Fruit fly (Drosophila melanogaster) whole organism, embryonic: ENCODE measurements around the gene Srp19.

Source experiments
- ATbp ChIP-seq: fragments of 200-800 bp; sonication (Bioruptor generic); optimal IDR thresholded peaks from 2 replicates; lab custom pipeline; 2017; ENCODE audit warnings: missing biosample characterization, mild to moderate bottlenecking, missing genetic modification characterization, missing genetic modification reagents
- CG11247 ChIP-seq: fragments of 200-800 bp; sonication (Bioruptor generic); IDR thresholded peaks from 2 replicates; pipeline ENCODE4 v1.3.6; 2022; ENCODE audit warnings: missing biosample characterization, missing genetic modification characterization
- CG11398 ChIP-seq: fragments of 200-800 bp; sonication (Bioruptor generic); optimal IDR thresholded peaks from 2 replicates; lab custom pipeline; 2016; ENCODE audit warnings: missing biosample characterization, missing genetic modification characterization
- CG12155 ChIP-seq: fragments of 200-800 bp; sonication (Bioruptor generic); optimal IDR thresholded peaks from 3 replicates; lab custom pipeline; 2016; ENCODE audit warnings: missing biosample characterization, missing genetic modification characterization
- CG12299 ChIP-seq: fragments of 200-800 bp; sonication (Bioruptor generic); optimal IDR thresholded peaks from 2 replicates; lab custom pipeline; 2018; ENCODE audit warnings: missing biosample characterization, mild to moderate bottlenecking, missing genetic modification characterization
- CG14710 ChIP-seq: fragments of 200-800 bp; sonication (Bioruptor generic); optimal IDR thresholded peaks from 3 replicates; lab custom pipeline; 2019; ENCODE audit warnings: missing biosample characterization, mild to moderate bottlenecking, missing genetic modification characterization, moderate library complexity
- CG1529 ChIP-seq: fragments of 200-800 bp; sonication (Bioruptor generic); optimal IDR thresholded peaks from 3 replicates; lab custom pipeline; 2018; ENCODE audit warnings: missing biosample characterization, missing genetic modification characterization
- CG15514 ChIP-seq: fragments of 200-800 bp; sonication (Bioruptor generic); optimal IDR thresholded peaks from 3 replicates; lab custom pipeline; 2017; ENCODE audit warnings: missing biosample characterization, missing genetic modification characterization, mild to moderate bottlenecking, moderate library complexity, missing genetic modification reagents
- CG17385 ChIP-seq: fragments of 200-800 bp; sonication (Bioruptor generic); optimal IDR thresholded peaks from 3 replicates; lab custom pipeline; 2018; ENCODE audit warnings: missing biosample characterization, mild to moderate bottlenecking, missing genetic modification characterization
- CG18476 ChIP-seq: fragments of 200-800 bp; sonication (Bioruptor generic); optimal IDR thresholded peaks from 2 replicates; lab custom pipeline; 2016; ENCODE audit warnings: missing biosample characterization, mild to moderate bottlenecking, missing genetic modification characterization
- CG18599 ChIP-seq: fragments of 200-800 bp; sonication (Bioruptor generic); optimal IDR thresholded peaks from 3 replicates; lab custom pipeline; 2017; ENCODE audit warnings: missing biosample characterization, missing genetic modification characterization, mild to moderate bottlenecking, moderate library complexity, missing genetic modification reagents
- CG30020 ChIP-seq: fragments of 200-800 bp; optimal IDR thresholded peaks from 2 replicates; lab custom pipeline; 2019; ENCODE audit warnings: missing biosample characterization, mild to moderate bottlenecking, missing genetic modification characterization, moderate library complexity
- CG31441 ChIP-seq: fragments of 200-800 bp; sonication (Bioruptor generic); IDR thresholded peaks from 2 replicates; pipeline ENCODE4 v1.3.6; 2022; ENCODE audit warnings: missing biosample characterization, missing genetic modification characterization
- CG3995 ChIP-seq: fragments of 200-800 bp; sonication (Bioruptor generic); optimal IDR thresholded peaks from 3 replicates; lab custom pipeline; 2016; ENCODE audit warnings: missing biosample characterization, missing genetic modification characterization
- CG6689 ChIP-seq: fragments of 200-800 bp; sonication (Bioruptor generic); IDR thresholded peaks from 2 replicates; pipeline ENCODE4 v1.3.6; 2022; ENCODE audit warnings: missing biosample characterization, missing genetic modification characterization
- CG6791 ChIP-seq: fragments of 200-800 bp; sonication (Bioruptor generic); IDR thresholded peaks from 3 replicates; pipeline ENCODE4 v1.3.6; 2022; ENCODE audit warnings: missing biosample characterization, missing genetic modification characterization; ENCODE audit not compliant: partially characterized antibody
- CG6813 ChIP-seq: fragments of 200-800 bp; sonication (Bioruptor generic); optimal IDR thresholded peaks from 2 replicates; lab custom pipeline; 2017; ENCODE audit warnings: missing biosample characterization, missing genetic modification characterization, mild to moderate bottlenecking, moderate library complexity, missing genetic modification reagents
- CG8478 ChIP-seq: fragments of >200 bp; optimal IDR thresholded peaks from 2 replicates; lab custom pipeline; 2018
- Camta ChIP-seq: fragments of 200-800 bp; sonication (Bioruptor generic); optimal IDR thresholded peaks from 2 replicates; lab custom pipeline; 2016; ENCODE audit warnings: missing biosample characterization, missing genetic modification characterization
- D19B ChIP-seq: fragments of 200-800 bp; sonication (Bioruptor generic); optimal IDR thresholded peaks from 2 replicates; lab custom pipeline; 2017; ENCODE audit warnings: missing biosample characterization, mild to moderate bottlenecking, missing genetic modification characterization
- Doc2 ChIP-seq: fragments of 200-800 bp; sonication (Bioruptor generic); IDR thresholded peaks from 2 replicates; pipeline ENCODE4 v1.3.6; 2022; ENCODE audit warnings: missing biosample characterization, missing genetic modification characterization
- Hmx ChIP-seq: fragments of 200-800 bp; sonication (Bioruptor generic); optimal IDR thresholded peaks from 2 replicates; lab custom pipeline; 2016; ENCODE audit warnings: missing biosample characterization, missing genetic modification characterization
- Med ChIP-seq: fragments of 200-800 bp; sonication (Bioruptor generic); peaks from one replicate; lab custom pipeline; 2016; ENCODE audit warnings: missing biosample characterization, missing genetic modification characterization, mild to moderate bottlenecking, inconsistent platforms, moderate library complexity
- Myb ChIP-seq: fragments of 200-800 bp; sonication (Bioruptor generic); optimal IDR thresholded peaks from 2 replicates; lab custom pipeline; 2016; ENCODE audit warnings: missing biosample characterization, missing genetic modification characterization
- Nf-YC ChIP-seq: fragments of 200-800 bp; optimal IDR thresholded peaks from 3 replicates; lab custom pipeline; 2019; ENCODE audit warnings: missing biosample characterization, mild to moderate bottlenecking, missing genetic modification characterization, moderate library complexity
- Rx ChIP-seq: fragments of 200-800 bp; sonication (Bioruptor generic); IDR thresholded peaks from 2 replicates; pipeline ENCODE4 v1.3.6; 2022; ENCODE audit warnings: missing biosample characterization, missing genetic modification characterization
- Usf ChIP-seq: fragments of 200-800 bp; sonication (Bioruptor generic); optimal IDR thresholded peaks from 2 replicates; lab custom pipeline; 2017; ENCODE audit warnings: missing genotype, missing biosample characterization, missing genetic modification characterization
- ci ChIP-seq: fragments of 200-800 bp; sonication (Bioruptor generic); IDR thresholded peaks from 3 replicates; pipeline ENCODE4 v1.3.6; 2022; ENCODE audit warnings: missing biosample characterization, missing genetic modification characterization
- dmrt99B ChIP-seq: fragments of 200-800 bp; sonication (Bioruptor generic); optimal IDR thresholded peaks from 2 replicates; lab custom pipeline; 2018; ENCODE audit warnings: missing biosample characterization, mild to moderate bottlenecking, missing genetic modification characterization, moderate library complexity
- esg ChIP-seq: fragments of 200-800 bp; sonication (Bioruptor generic); conservative IDR thresholded peaks from 2 replicates; pipeline ENCODE4 v1.3.6; 2022; ENCODE audit warnings: missing biosample characterization, missing genetic modification characterization
- eyg ChIP-seq: fragments of 200-800 bp; sonication (Bioruptor generic); optimal IDR thresholded peaks from 3 replicates; lab custom pipeline; 2016; ENCODE audit warnings: missing biosample characterization, missing genetic modification characterization
- gem ChIP-seq: fragments of 200-800 bp; sonication (Bioruptor generic); optimal IDR thresholded peaks from 2 replicates; lab custom pipeline; 2019; ENCODE audit warnings: missing biosample characterization, mild to moderate bottlenecking, missing genetic modification characterization, moderate library complexity
- gfzf ChIP-seq: fragments of 200-800 bp; sonication (Bioruptor generic); optimal IDR thresholded peaks from 2 replicates; lab custom pipeline; 2016; ENCODE audit warnings: missing biosample characterization, mild to moderate bottlenecking, missing genetic modification characterization, moderate library complexity
- grau ChIP-seq: fragments of 200-800 bp; optimal IDR thresholded peaks from 3 replicates; lab custom pipeline; 2019; ENCODE audit warnings: missing biosample characterization, mild to moderate bottlenecking, missing genetic modification characterization, moderate library complexity
- hbn ChIP-seq: fragments of 200-800 bp; sonication (Bioruptor generic); IDR thresholded peaks from 2 replicates; pipeline ENCODE4 v1.3.6; 2022; ENCODE audit warnings: missing biosample characterization, missing genetic modification characterization; ENCODE audit not compliant: partially characterized antibody
- ind ChIP-seq: fragments of 200-800 bp; sonication (Bioruptor generic); optimal IDR thresholded peaks from 3 replicates; lab custom pipeline; 2016; ENCODE audit warnings: missing biosample characterization, missing genetic modification characterization
- lov ChIP-seq, 2 experiments: fragments of 200-800 bp in 1 of 2; fragments of >200 bp in 1 of 2; sonication (Bioruptor generic) in 1 of 2; IDR thresholded peaks in 1 of 2; optimal IDR thresholded peaks in 1 of 2; 2 replicates in 1 of 2; 3 replicates in 1 of 2; pipeline versions ENCODE4 v1.3.6 to Lab custom; 2017 to 2022; ENCODE audit warnings: missing biosample characterization in 1 of 2, missing genetic modification characterization in 1 of 2
- maf-S ChIP-seq: fragments of 200-800 bp; sonication (Bioruptor generic); optimal IDR thresholded peaks from 2 replicates; lab custom pipeline; 2016; ENCODE audit warnings: missing biosample characterization, missing genetic modification characterization
- peb ChIP-seq: fragments of 200-800 bp; sonication (Bioruptor generic); IDR thresholded peaks from 2 replicates; pipeline ENCODE4 v1.3.6; 2022; ENCODE audit warnings: missing biosample characterization, missing genetic modification characterization
- pfk ChIP-seq: fragments of 200-800 bp; sonication (Bioruptor generic); optimal IDR thresholded peaks from 2 replicates; lab custom pipeline; 2018; ENCODE audit warnings: missing biosample characterization, mild to moderate bottlenecking, missing genetic modification characterization, moderate library complexity
- phol ChIP-seq: fragments of 200-800 bp; sonication (Bioruptor generic); optimal IDR thresholded peaks from 3 replicates; lab custom pipeline; 2018; ENCODE audit warnings: missing biosample characterization, mild to moderate bottlenecking, missing genetic modification characterization, moderate library complexity
- pzg ChIP-seq: fragments of 200-800 bp; sonication (Bioruptor generic); optimal IDR thresholded peaks from 3 replicates; lab custom pipeline; 2018; ENCODE audit warnings: missing biosample characterization, mild to moderate bottlenecking, missing genetic modification characterization, moderate library complexity
- row ChIP-seq: fragments of 200-800 bp; sonication (Bioruptor generic); IDR thresholded peaks from 3 replicates; pipeline ENCODE4 v1.3.6; 2022; ENCODE audit warnings: missing biosample characterization, missing genetic modification characterization
- sens-2 ChIP-seq: fragments of 200-800 bp; sonication (Bioruptor generic); IDR thresholded peaks from 2 replicates; pipeline ENCODE4 v1.3.6; 2022; ENCODE audit warnings: missing biosample characterization, missing genetic modification characterization
- ssp ChIP-seq: fragments of 200-800 bp; sonication (Bioruptor generic); IDR thresholded peaks from 2 replicates; pipeline ENCODE4 v1.3.6; 2022; ENCODE audit warnings: missing biosample characterization, missing genetic modification characterization
- stc ChIP-seq: fragments of 200-800 bp; sonication (Bioruptor generic); IDR thresholded peaks from 2 replicates; pipeline ENCODE4 v1.3.6; 2022; ENCODE audit warnings: missing biosample characterization, missing genetic modification characterization
- tio ChIP-seq: fragments of 200-800 bp; sonication (Bioruptor generic); optimal IDR thresholded peaks from 2 replicates; lab custom pipeline; 2017; ENCODE audit warnings: missing biosample characterization, missing genetic modification characterization, inconsistent platforms
- twi ChIP-seq: fragments of 200-800 bp; optimal IDR thresholded peaks from 2 replicates; lab custom pipeline; 2019; ENCODE audit warnings: missing biosample characterization, mild to moderate bottlenecking, missing genetic modification characterization, moderate library complexity
- usp ChIP-seq: fragments of >200 bp; optimal IDR thresholded peaks from 2 replicates; lab custom pipeline; 2017; ENCODE audit warnings: missing biosample characterization, missing genetic modification characterization

Srp19 gene

dm6 chr3L:7370231-7370882, 22.5 kb upstream of the Srp19 start (continued):
- no peak for TF ChIP-seq ATbp (GFP tag; lab: Kevin White, UChicago)
- TF ChIP-seq twi (tag; lab: Kevin White, UChicago), result peak; percentile 71
- TF ChIP-seq sens-2, result no peak
- TF ChIP-seq CG17385 (GFP tag; lab: Kevin White, UChicago), result peak; percentile 95

dm6 chr3L:7369543-7369942, 21.7 kb upstream of the Srp19 start, which contains the start of gene akirin:
TSS of gene akirin (plus strand) at chr3L:7369843.
- TF ChIP-seq peb (GFP tag; lab: Robert Waterston, UW), result no peak
- no peak for TF ChIP-seq Doc2 (GFP tag; lab: Robert Waterston, UW)
- TF ChIP-seq gfzf, result peak; percentile 70
- TF ChIP-seq esg, result no peak
- no peak for TF ChIP-seq lov (optimal IDR thresholded peaks at IDR 0.05; lab: Kevin White, UChicago)
- no peak for TF ChIP-seq lov (GFP tag; IDR thresholded peaks at IDR 0.05; lab: Robert Waterston, UW)
- TF ChIP-seq CG11398 (GFP tag; lab: Kevin White, UChicago), result no peak
- TF ChIP-seq tio, result no peak
- no peak for TF ChIP-seq Rx
- no peak for TF ChIP-seq D19B (GFP tag; lab: Kevin White, UChicago)
- no peak for TF ChIP-seq CG12299 (tag; lab: Kevin White, UChicago)
- TF ChIP-seq CG11247, result no peak
- TF ChIP-seq Myb, result peak; percentile 28
- no peak for TF ChIP-seq Nf-YC (tag; lab: Kevin White, UChicago)
- TF ChIP-seq CG18599, result peak; percentile 14
- no peak; the same call in 1 of the 2 replicates for TF ChIP-seq stc (GFP tag; lab: Robert Waterston, UW)
- no peak for TF ChIP-seq Usf
- TF ChIP-seq pfk (GFP tag; lab: Kevin White, UChicago), result peak; percentile 18
- no peak for TF ChIP-seq maf-S
- no peak for TF ChIP-seq CG8478
- TF ChIP-seq CG30020 (tag; lab: Kevin White, UChicago), result peak; percentile 30
- peak; percentile 22; the same call in 1 of the 3 replicates for TF ChIP-seq row (GFP tag; lab: Robert Waterston, UW)
- peak; percentile 30 for TF ChIP-seq phol (tag; lab: Kevin White, UChicago)
- no peak for TF ChIP-seq ind (GFP tag; lab: Kevin White, UChicago)
- TF ChIP-seq Camta (GFP tag; lab: Kevin White, UChicago), result no peak
- no peak for TF ChIP-seq hbn (GFP tag; lab: Robert Waterston, UW)
- TF ChIP-seq pzg, result peak; percentile 38
- no peak for TF ChIP-seq CG6791 (GFP tag; lab: Robert Waterston, UW)
- no peak for TF ChIP-seq CG1529
- TF ChIP-seq CG6813, result no peak
- TF ChIP-seq CG14710 (tag; lab: Kevin White, UChicago), result peak; percentile 16
- TF ChIP-seq eyg (GFP tag; lab: Kevin White, UChicago), result no peak
- no peak for TF ChIP-seq CG18476
- no peak for TF ChIP-seq ci (GFP tag; lab: Robert Waterston, UW)
- TF ChIP-seq grau, result no peak
- no peak for TF ChIP-seq Hmx (GFP tag; lab: Kevin White, UChicago)
- no peak for TF ChIP-seq CG6689 (GFP tag; lab: Robert Waterston, UW)
- peak; percentile 9 for TF ChIP-seq CG3995
- peak; percentile 42 for TF ChIP-seq Med (GFP tag; lab: Kevin White, UChicago)
- TF ChIP-seq gem (tag; lab: Kevin White, UChicago), result no peak
- TF ChIP-seq dmrt99B (tag; lab: Kevin White, UChicago), result no peak
- TF ChIP-seq CG15514 (GFP tag; lab: Kevin White, UChicago), result peak; percentile 4
- TF ChIP-seq ssp, result no peak
- no peak for TF ChIP-seq usp (GFP tag; lab: Kevin White, UChicago)
- TF ChIP-seq CG31441 (GFP tag; lab: Robert Waterston, UW), result no peak
- peak; percentile 43 for TF ChIP-seq CG12155 (GFP tag; lab: Kevin White, UChicago)
